Worm (Caenorhabditis elegans) whole organism, L4/young adult: Measurements from ENCODE around the gene ral-1.

ENCODE experiments used
- W03F9.2 ChIP-seq: fragments of 150-350 bp; optimal IDR thresholded peaks from 2 replicates; lab custom pipeline; 2014; ENCODE audit warnings: missing biosample characterization, missing genetic modification characterization
- him-1 ChIP-seq: sonication (generic microtip); optimal IDR thresholded peaks from 2 replicates; lab custom pipeline; 2016; ENCODE audit warnings: missing genotype, missing genetic modification reagents, missing genetic modification characterization, missing compliant biosample characterization

ce11 chrIII:3311607-3312006 lies 497 bp downstream of the ral-1 start:
- no peak for TF ChIP-seq W03F9.2 (tag; lab: Kevin White, UChicago)
- TF ChIP-seq him-1 = no peak
